Worm (Caenorhabditis elegans) whole organism, L2 larva: ENCODE data around the gene F31F4.1.

Experiments used
- ceh-16 ChIP-seq: fragments of 150-350 bp; optimal IDR thresholded peaks from 2 replicates; lab custom pipeline; 2014; ENCODE audit warnings: missing biosample characterization, missing genetic modification characterization
- dmd-4 ChIP-seq: sonication (generic microtip); optimal IDR thresholded peaks from 2 replicates; lab custom pipeline; 2017; ENCODE audit warnings: missing biosample characterization, missing genetic modification characterization
- elt-1 ChIP-seq: fragments of 150-350 bp; optimal IDR thresholded peaks from 2 replicates; lab custom pipeline; 2014; ENCODE audit warnings: missing biosample characterization, missing genetic modification characterization
- mdl-1 ChIP-seq, 2 experiments: fragments of 150-350 bp in 1 of 2; sonication (generic microtip) in 1 of 2; optimal IDR thresholded peaks; 2 replicates each; lab custom pipeline; 2017; ENCODE audit warnings: missing biosample characterization in 2 of 2, missing genetic modification characterization in 2 of 2
- nhr-11 ChIP-seq: fragments of 150-350 bp; optimal IDR thresholded peaks from 2 replicates; lab custom pipeline; 2014; ENCODE audit warnings: missing biosample characterization, missing genetic modification characterization
- nhr-237 ChIP-seq: fragments of 150-350 bp; optimal IDR thresholded peaks from 2 replicates; lab custom pipeline; 2014; ENCODE audit warnings: missing biosample characterization, missing genetic modification characterization
- snpc-4 ChIP-seq: fragments of 150-350 bp; optimal IDR thresholded peaks from 2 replicates; lab custom pipeline; 2014; ENCODE audit warnings: missing biosample characterization, missing genetic modification characterization
- unc-62 ChIP-seq: fragments of 150-350 bp; optimal IDR thresholded peaks from 2 replicates; lab custom pipeline; 2014; ENCODE audit warnings: missing biosample characterization, missing genetic modification reagents, missing genetic modification characterization
- ztf-11 ChIP-seq: sonication (generic microtip); optimal IDR thresholded peaks from 2 replicates; lab custom pipeline; 2017; ENCODE audit warnings: missing biosample characterization, missing genetic modification characterization

DNA sequence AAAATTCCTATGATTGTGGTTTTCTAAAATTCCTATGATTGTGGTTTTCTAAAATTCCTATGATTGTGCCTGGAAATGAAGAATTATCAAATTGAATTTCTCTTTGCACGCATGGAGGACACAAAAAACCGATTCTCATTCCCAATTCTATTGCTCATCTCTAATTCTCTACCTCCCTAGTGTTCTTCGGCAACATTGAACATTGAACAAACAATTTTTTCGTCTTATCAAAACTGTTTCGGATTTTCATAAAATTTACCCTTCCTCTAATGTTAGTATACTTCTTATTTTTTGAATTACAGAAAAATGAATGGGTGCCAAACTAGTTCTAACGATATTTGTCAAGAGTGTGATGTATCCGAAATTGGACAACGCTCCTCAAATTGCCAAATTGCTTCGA lies 47.6 kb upstream of the F31F4.1 start, which contains the start of gene pals-31:
- TF ChIP-seq snpc-4 (tag; lab: Kevin White, UChicago) = no peak
- TF ChIP-seq dmd-4 (tag; lab: Kevin White, UChicago) = no peak
- TF ChIP-seq ceh-16 (tag; lab: Kevin White, UChicago) = no peak
- no peak for TF ChIP-seq mdl-1 (tag; optimal IDR thresholded peaks at IDR 0.05; lab: Kevin White, UChicago)
- no peak for TF ChIP-seq nhr-11 (tag; lab: Kevin White, UChicago)
- TF ChIP-seq unc-62 (GFP tag; lab: Kevin White, UChicago) = no peak
- no peak for TF ChIP-seq nhr-237 (tag; lab: Kevin White, UChicago)
- no peak for TF ChIP-seq elt-1
- no peak for TF ChIP-seq ztf-11 (tag; lab: Kevin White, UChicago)
